Worm (Caenorhabditis elegans): ENCODE measurements around the gene nlp-78.

Gene nlp-78

ce11 chrII:9127379-9127778, 8.6 kb upstream of the nlp-78 start:
- no peak for TF ChIP-seq mab-9 (GFP tag; IDR thresholded peaks at IDR 0.05)
- TF ChIP-seq lsy-2 (tag; optimal IDR thresholded peaks at IDR 0.05), result no peak
- no peak for TF ChIP-seq Y116A8C.19 (tag; optimal IDR thresholded peaks at IDR 0.05; ENCODE audit: borderline replicate concordance)
- TF ChIP-seq nhr-85 (tag), result no peak
- TF ChIP-seq efl-1 (optimal IDR thresholded peaks at IDR 0.05), result no peak
- TF ChIP-seq efl-1 (GFP tag; optimal IDR thresholded peaks at IDR 0.05 in 1 of 2), result peak in 1 of 2 experiments; percentile 20
- TF ChIP-seq lin-15B (tag; optimal IDR thresholded peaks at IDR 0.05), result no peak

DNA sequence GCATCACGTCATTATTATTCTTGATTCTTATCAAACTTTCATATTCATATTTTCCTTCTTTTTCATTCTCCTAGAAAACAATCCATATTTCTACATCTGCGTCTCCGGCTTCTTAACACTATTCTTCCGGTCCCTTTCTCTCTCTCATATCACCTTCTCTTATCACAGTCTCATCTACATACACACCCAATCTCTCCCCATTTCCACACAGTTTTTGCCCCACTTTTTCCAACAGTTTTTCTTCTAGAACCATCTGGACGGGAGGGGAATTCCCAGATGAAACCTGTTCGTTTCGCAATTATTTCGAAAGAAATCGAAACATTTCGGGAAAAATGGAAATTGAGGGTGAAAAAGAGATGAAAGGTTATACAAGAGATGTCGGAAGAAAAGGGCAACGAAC, 7.8 kb upstream of the nlp-78 start:
- TF ChIP-seq lin-35 (GFP tag; optimal IDR thresholded peaks at IDR 0.05) (peak in 1 of 2 experiments; percentile 57), nhr-85 (tag) (peak; percentile 75), xbp-1 (tag; optimal IDR thresholded peaks at IDR 0.05) (no peak), pqm-1 (tag; optimal IDR thresholded peaks at IDR 0.05) (no peak), nhr-47 (tag; optimal IDR thresholded peaks at IDR 0.05) (no peak), hlh-17 (GFP tag; optimal IDR thresholded peaks at IDR 0.05; ENCODE audit: borderline replicate concordance) (no peak), nhr-77 (tag; optimal IDR thresholded peaks at IDR 0.05) (peak; percentile 27), blmp-1 (tag; optimal IDR thresholded peaks at IDR 0.05) (peak; percentile 98), efl-1 (optimal IDR thresholded peaks at IDR 0.05) (peak in 1 of 2 experiments; percentile 25), efl-1 (GFP tag; optimal IDR thresholded peaks at IDR 0.05 in 1 of 2) (peak in 1 of 2 experiments; percentile 0), dpl-1 (GFP tag; optimal IDR thresholded peaks at IDR 0.05) (no peak), unc-98 (GFP tag; IDR thresholded peaks at IDR 0.05) (no peak), nhr-76 (tag; optimal IDR thresholded peaks at IDR 0.05) (no peak), grh-1 (GFP tag; IDR thresholded peaks at IDR 0.05) (peak; percentile 50), ceh-63 (GFP tag; optimal IDR thresholded peaks at IDR 0.05) (no peak), ceh-88 (GFP tag; IDR thresholded peaks at IDR 0.05) (no peak), mef-2 (tag; optimal IDR thresholded peaks at IDR 0.05) (no peak), ceh-8 (GFP tag; optimal IDR thresholded peaks at IDR 0.05) (no peak), vab-15 (tag; optimal IDR thresholded peaks at IDR 0.05) (no peak), nhr-84 (tag; optimal IDR thresholded peaks at IDR 0.05) (no peak), aly-2 (tag; optimal IDR thresholded peaks at IDR 0.05) (no peak), nhr-12 (tag; optimal IDR thresholded peaks at IDR 0.05) (no peak), F16B12.6 (tag; optimal IDR thresholded peaks at IDR 0.05) (no peak), egl-27 (tag; optimal IDR thresholded peaks at IDR 0.05) (no peak), tbx-2 (tag; optimal IDR thresholded peaks at IDR 0.05) (no peak), lin-39 (tag; optimal IDR thresholded peaks at IDR 0.05) (no peak), nhr-20 (tag; optimal IDR thresholded peaks at IDR 0.05) (peak; percentile 39), snu-23 (GFP tag; optimal IDR thresholded peaks at IDR 0.05) (peak; percentile 19), lin-13 (GFP tag; optimal IDR thresholded peaks at IDR 0.05) (no peak), nhr-28 (tag; optimal IDR thresholded peaks at IDR 0.05) (no peak), fkh-10 (GFP tag; optimal IDR thresholded peaks at IDR 0.05) (no peak), nhr-71 (tag; optimal IDR thresholded peaks at IDR 0.05) (peak; percentile 32), pax-3 (tag; optimal IDR thresholded peaks at IDR 0.05) (no peak), Y116A8C.19 (tag; optimal IDR thresholded peaks at IDR 0.05; ENCODE audit: borderline replicate concordance) (no peak), unc-130 (tag; optimal IDR thresholded peaks at IDR 0.05) (no peak), dsc-1 (tag; optimal IDR thresholded peaks at IDR 0.05) (no peak), elt-3 (tag; optimal IDR thresholded peaks at IDR 0.05) (peak in 4 of 6 experiments; percentile 15 to 93 (median 91)), ztf-11 (tag; optimal IDR thresholded peaks at IDR 0.05) (no peak), sup-37 (GFP tag; optimal IDR thresholded peaks at IDR 0.05) (no peak), isw-1 (GFP tag; IDR thresholded peaks at IDR 0.05) (no peak), sox-4 (tag; optimal IDR thresholded peaks at IDR 0.05) (no peak), mdl-1 (tag; optimal IDR thresholded peaks at IDR 0.05) (peak in 1 of 2 experiments; percentile 2), mep-1 (tag; optimal IDR thresholded peaks at IDR 0.05) (peak; percentile 68), mab-9 (GFP tag; IDR thresholded peaks at IDR 0.05) (no peak), irx-1 (tag; optimal IDR thresholded peaks at IDR 0.05) (no peak), ama-1 (optimal IDR thresholded peaks at IDR 0.05) (no peak), tlp-1 (tag; optimal IDR thresholded peaks at IDR 0.05) (no peak), nhr-11 (tag; optimal IDR thresholded peaks at IDR 0.05) (no peak), ceh-90 (tag; optimal IDR thresholded peaks at IDR 0.05) (no peak), sptf-1 (tag; optimal IDR thresholded peaks at IDR 0.05) (no peak)
